Fruit fly (Drosophila melanogaster) whole organism, embryonic: Measurements from ENCODE around the gene nAChRalpha3.

Experiments used
- CG31224 ChIP-seq: fragments of 200-800 bp; sonication (Bioruptor generic); IDR thresholded peaks from 2 replicates; pipeline ENCODE4 v1.3.6; 2022; ENCODE audit warnings: missing biosample characterization, missing genetic modification characterization
- CG34376 ChIP-seq: fragments of 200-800 bp; sonication (Bioruptor generic); optimal IDR thresholded peaks from 2 replicates; lab custom pipeline; 2018; ENCODE audit warnings: missing biosample characterization, mild to moderate bottlenecking, missing genetic modification characterization
- Ravus ChIP-seq: fragments of 200-800 bp; sonication (Bioruptor generic); IDR thresholded peaks from 2 replicates; pipeline ENCODE4 v1.3.6; 2022; ENCODE audit warnings: missing biosample characterization, missing genetic modification characterization
- Rx ChIP-seq: fragments of 200-800 bp; sonication (Bioruptor generic); IDR thresholded peaks from 2 replicates; pipeline ENCODE4 v1.3.6; 2022; ENCODE audit warnings: missing biosample characterization, missing genetic modification characterization
- br ChIP-seq: fragments of >200 bp; optimal IDR thresholded peaks from 2 replicates; lab custom pipeline; 2017
- fd3F ChIP-seq: fragments of 200-800 bp; sonication (Bioruptor generic); optimal IDR thresholded peaks from 2 replicates; lab custom pipeline; 2018; ENCODE audit warnings: missing biosample characterization, mild to moderate bottlenecking, missing genetic modification characterization, moderate library complexity
- nerfin-2 ChIP-seq: fragments of 200-800 bp; sonication (Bioruptor generic); IDR thresholded peaks from 2 replicates; pipeline ENCODE4 v1.3.6; 2022; ENCODE audit warnings: missing biosample characterization, missing genetic modification characterization; ENCODE audit not compliant: partially characterized antibody

dm6 chrX:8227942-8228341 is 139.0 kb downstream of the nAChRalpha3 start:
- no peak for TF ChIP-seq Ravus (GFP tag; lab: Robert Waterston, UW)
- no peak for TF ChIP-seq Rx (GFP tag; lab: Robert Waterston, UW)
- no peak for TF ChIP-seq CG34376 (GFP tag; lab: Kevin White, UChicago)
- TF ChIP-seq fd3F (GFP tag; lab: Kevin White, UChicago), result no peak
- no peak for TF ChIP-seq br (lab: Kevin White, UChicago)
- no peak for TF ChIP-seq nerfin-2 (GFP tag; lab: Robert Waterston, UW)
- TF ChIP-seq CG31224, result no peak
